Fruit fly (Drosophila melanogaster) whole organism: ENCODE measurements around the gene Lectin-galC1.

Source experiments
- CG8478 ChIP-seq: fragments of >200 bp; optimal IDR thresholded peaks from 2 replicates; lab custom pipeline; 2018; ENCODE audit warnings: inconsistent platforms
- Dll ChIP-seq: fragments of >200 bp; optimal IDR thresholded peaks from 2 replicates; lab custom pipeline; 2017
- EcR ChIP-seq, 2 experiments: fragments of >200 bp; optimal IDR thresholded peaks; 2 replicates each; lab custom pipeline; 2017; ENCODE audit warnings: missing biosample characterization in 2 of 2, missing genetic modification characterization in 2 of 2, missing genetic modification reagents in 2 of 2
- pan ChIP-seq: fragments of >200 bp; optimal IDR thresholded peaks from 2 replicates; lab custom pipeline; 2017
- psq ChIP-seq: fragments of >200 bp; optimal IDR thresholded peaks from 2 replicates; lab custom pipeline; 2017
- usp ChIP-seq: fragments of >200 bp; optimal IDR thresholded peaks from 2 replicates; lab custom pipeline; 2017; ENCODE audit warnings: missing biosample characterization, missing genetic modification characterization, mixed read lengths

Lectin-galC1 gene

dm6 chr2L:19414233-19414749 is 3.0 kb upstream of the Lectin-galC1 start:
- TF ChIP-seq usp = no peak
- no peak for TF ChIP-seq pan (lab: Kevin White, UChicago)
- TF ChIP-seq Dll (lab: Kevin White, UChicago) = no peak
- no peak for TF ChIP-seq CG8478 (lab: Kevin White, UChicago)
- no peak for TF ChIP-seq psq (lab: Kevin White, UChicago)

DNA sequence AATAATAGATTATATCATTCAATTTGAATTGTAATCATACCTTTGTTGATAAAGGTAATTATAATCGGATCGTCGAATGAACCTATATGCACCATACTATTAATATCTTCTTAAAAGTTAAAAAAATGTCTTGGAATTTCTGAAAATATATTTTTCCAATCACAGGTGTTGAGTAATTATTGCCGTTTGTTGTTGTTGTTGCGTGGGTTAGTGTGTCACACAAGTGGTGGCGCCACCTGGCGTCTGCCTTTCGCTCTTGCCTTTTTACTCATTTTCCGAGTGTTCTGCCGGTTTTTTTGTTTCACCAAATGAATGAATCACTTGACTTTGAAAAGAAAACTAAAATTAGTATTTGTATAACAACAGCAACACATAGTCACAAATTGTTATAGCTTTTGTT is 2.1 kb upstream of the Lectin-galC1 start:
- TF ChIP-seq usp (no peak), EcR (GFP tag; optimal IDR thresholded peaks at IDR 0.05; lab: Kevin White, UChicago) (no peak), CG8478 (lab: Kevin White, UChicago) (no peak)

DNA sequence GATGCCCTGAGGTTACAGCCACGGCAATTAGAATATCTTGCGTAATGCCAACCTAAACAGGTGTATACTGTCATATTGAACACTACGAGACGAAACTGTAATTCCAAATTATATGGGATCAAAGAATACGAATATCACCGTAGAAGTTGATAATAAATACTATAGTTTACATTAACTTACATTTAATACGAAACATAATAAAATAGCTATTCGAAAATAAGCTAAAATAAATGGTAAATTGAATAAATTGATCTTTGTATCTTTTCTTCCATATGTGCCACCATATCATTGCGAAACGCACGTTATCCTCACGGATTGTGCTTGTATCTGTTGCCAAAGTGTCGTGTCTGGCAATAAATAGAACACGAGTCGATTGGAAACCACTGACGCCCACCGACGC is 1.4 kb upstream of the Lectin-galC1 start:
- TF ChIP-seq pan (lab: Kevin White, UChicago) (no peak), CG8478 (lab: Kevin White, UChicago) (no peak), usp (no peak), psq (lab: Kevin White, UChicago) (no peak)

DNA sequence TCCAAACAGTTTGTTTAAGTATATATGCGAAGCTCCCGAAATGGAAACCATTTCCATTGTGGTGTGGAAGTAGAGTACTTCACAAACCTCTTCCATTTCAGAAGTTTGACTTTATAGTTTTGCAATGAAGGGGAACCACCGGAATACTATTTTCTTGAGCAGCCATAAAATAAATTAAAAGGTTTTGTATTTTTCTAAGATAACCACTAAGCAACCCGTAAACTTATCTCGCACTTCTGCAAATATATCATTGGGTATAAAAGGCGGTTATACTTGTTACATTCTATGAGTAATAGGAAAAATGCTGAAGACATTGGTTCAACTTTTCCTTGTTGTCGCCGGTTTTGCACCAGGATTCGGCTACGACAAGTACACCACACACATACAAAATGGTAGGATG is 770 bp downstream of the Lectin-galC1 start, which contains the start of gene lectin-37Da:
TSS of gene lectin-37Da (plus strand) at position 301 of the 400 bp plus-strand sequence.
- TF ChIP-seq EcR (GFP tag; optimal IDR thresholded peaks at IDR 0.05; lab: Kevin White, UChicago) = no peak

DNA sequence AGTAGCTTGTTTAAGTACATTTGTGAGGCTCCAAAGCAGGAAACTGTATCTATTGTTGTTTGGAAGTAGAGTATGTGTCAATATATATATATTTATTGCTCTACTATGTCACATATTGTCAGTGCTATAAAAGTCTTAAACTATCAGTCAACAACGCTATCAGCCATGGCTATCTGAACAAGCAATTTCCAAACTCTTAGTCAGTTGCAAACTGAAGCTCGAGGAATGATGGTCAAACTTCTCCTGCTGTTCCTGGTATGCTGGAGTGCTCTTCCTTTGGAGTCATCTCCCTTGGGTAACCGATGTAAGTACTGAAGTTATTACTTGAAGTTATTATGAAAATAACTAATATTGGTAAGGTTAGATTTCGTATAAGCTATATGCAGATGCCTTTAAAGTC is 1.6 kb downstream of the Lectin-galC1 start, which contains the start of gene lectin-37Db:
TSS of gene lectin-37Db (plus strand) at position 204 of the 400 bp plus-strand sequence.
- TF ChIP-seq Dll (lab: Kevin White, UChicago) (no peak), CG8478 (lab: Kevin White, UChicago) (no peak), EcR (GFP tag; optimal IDR thresholded peaks at IDR 0.05; lab: Kevin White, UChicago) (no peak), usp (no peak), psq (lab: Kevin White, UChicago) (no peak), pan (lab: Kevin White, UChicago) (no peak)

DNA sequence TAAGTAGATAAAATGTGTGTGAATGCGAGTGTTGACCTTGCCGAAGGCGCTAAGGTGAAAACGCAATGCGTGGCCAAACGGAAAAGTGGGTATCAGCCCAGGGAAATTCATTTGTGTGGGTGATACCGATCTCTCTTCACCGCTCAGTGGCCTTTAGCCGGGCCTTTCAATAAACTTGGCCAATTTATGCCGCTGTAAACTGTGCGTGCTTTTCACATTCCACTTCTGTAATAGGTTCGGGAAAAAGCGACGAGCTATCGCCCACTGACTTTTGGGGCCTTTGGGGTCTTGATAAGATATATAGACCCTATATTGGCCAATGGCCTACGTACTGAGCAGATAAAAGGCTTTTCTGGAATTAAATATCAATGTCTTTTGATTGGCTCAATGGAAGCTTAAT is 4.3 kb downstream of the Lectin-galC1 start:
- no peak for TF ChIP-seq usp
- TF ChIP-seq CG8478 (lab: Kevin White, UChicago) = no peak
- no peak for TF ChIP-seq pan (lab: Kevin White, UChicago)
- no peak for TF ChIP-seq Dll (lab: Kevin White, UChicago)
- no peak for TF ChIP-seq EcR (GFP tag; optimal IDR thresholded peaks at IDR 0.05; lab: Kevin White, UChicago)

dm6 chr2L:19422642-19423041 is 5.4 kb downstream of the Lectin-galC1 start:
- TF ChIP-seq Dll (lab: Kevin White, UChicago) (no peak), psq (lab: Kevin White, UChicago) (no peak), pan (lab: Kevin White, UChicago) (no peak), usp (no peak), EcR (GFP tag; optimal IDR thresholded peaks at IDR 0.05; lab: Kevin White, UChicago) (no peak), CG8478 (lab: Kevin White, UChicago) (no peak)

- no peak for TF ChIP-seq CG8478 (lab: Kevin White, UChicago)
- no peak for TF ChIP-seq psq (lab: Kevin White, UChicago)
- TF ChIP-seq pan (lab: Kevin White, UChicago) = no peak
- no peak for TF ChIP-seq EcR (GFP tag; optimal IDR thresholded peaks at IDR 0.05; lab: Kevin White, UChicago)
- TF ChIP-seq usp = no peak
- TF ChIP-seq Dll (lab: Kevin White, UChicago) = no peak
These were observed 6.3 kb downstream of the Lectin-galC1 start, which contains the start of the genes Alp12 and CG13085 for dm6 chr2L:19423467-19424122. Alp12 (plus strand) TSS chr2L:19424050. CG13085 (plus strand) TSS chr2L:19424050.

DNA sequence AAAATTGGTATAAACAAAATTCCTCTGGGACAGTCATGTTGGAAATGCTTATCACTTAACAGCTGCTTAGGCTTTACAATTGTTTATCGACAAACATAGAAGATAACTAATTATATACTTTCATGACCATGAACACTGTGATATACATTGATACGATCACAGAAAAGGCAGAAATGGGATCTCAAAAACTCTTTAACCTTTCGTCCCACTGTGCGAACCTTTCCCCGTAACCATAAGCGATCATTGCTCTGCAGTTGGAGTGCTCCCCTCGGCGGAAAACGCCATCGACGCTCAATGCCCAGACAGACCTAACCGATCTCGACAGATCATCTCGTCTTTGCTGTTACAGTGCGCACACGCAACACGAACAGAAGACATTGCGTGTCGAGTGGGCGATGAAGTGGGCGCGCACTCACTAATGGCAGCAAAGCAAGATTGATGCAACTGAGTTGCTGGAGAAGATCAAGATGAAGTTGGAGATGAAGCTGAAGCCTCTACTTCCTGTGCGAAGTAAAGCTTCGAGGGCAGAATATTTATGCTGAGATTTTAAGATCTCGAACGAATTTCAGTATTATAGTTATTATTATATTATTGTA is 7.2 kb downstream of the Lectin-galC1 start:
- TF ChIP-seq usp (no peak), CG8478 (lab: Kevin White, UChicago) (no peak), pan (lab: Kevin White, UChicago) (no peak), EcR (GFP tag; optimal IDR thresholded peaks at IDR 0.05; lab: Kevin White, UChicago) (no peak), psq (lab: Kevin White, UChicago) (no peak), Dll (lab: Kevin White, UChicago) (no peak)

dm6 chr2L:19425105-19425504 is 7.9 kb downstream of the Lectin-galC1 start:
- TF ChIP-seq pan (lab: Kevin White, UChicago) (no peak), psq (lab: Kevin White, UChicago) (no peak), Dll (lab: Kevin White, UChicago) (no peak), CG8478 (lab: Kevin White, UChicago) (no peak), usp (no peak), EcR (GFP tag; optimal IDR thresholded peaks at IDR 0.05; lab: Kevin White, UChicago) (no peak)

dm6 chr2L:19425765-19426329 is 8.6 kb downstream of the Lectin-galC1 start:
- TF ChIP-seq pan (lab: Kevin White, UChicago) (peak; percentile 53), EcR (GFP tag; optimal IDR thresholded peaks at IDR 0.05; lab: Kevin White, UChicago) (no peak), Dll (lab: Kevin White, UChicago) (no peak), usp (no peak), psq (lab: Kevin White, UChicago) (no peak), CG8478 (lab: Kevin White, UChicago) (no peak)

DNA sequence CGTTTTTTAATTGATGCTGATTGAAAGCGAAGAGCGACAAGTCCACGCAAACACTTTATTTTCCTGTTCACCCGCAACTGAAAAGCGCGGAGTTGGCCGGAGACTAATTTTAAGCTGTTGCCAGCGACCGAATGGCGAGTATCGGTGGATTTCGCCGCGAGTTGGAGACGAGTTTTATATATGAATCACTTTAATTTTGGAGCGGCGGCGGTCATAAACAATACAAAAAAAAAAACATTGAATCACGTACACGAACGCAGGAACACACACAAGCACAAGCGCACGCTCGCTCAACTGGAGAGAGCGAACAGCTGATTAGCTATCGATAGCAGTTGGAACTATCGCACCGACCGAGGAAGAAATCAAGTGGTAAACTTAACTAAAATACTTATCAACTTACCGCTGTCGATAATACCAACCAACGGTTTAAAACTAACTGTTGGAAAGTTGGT is 9.1 kb downstream of the Lectin-galC1 start, which contains the start of gene Pax:
TSS of gene Pax (minus strand) at position 267 of the 452 bp plus-strand sequence.
- TF ChIP-seq CG8478 (lab: Kevin White, UChicago) (no peak), Dll (lab: Kevin White, UChicago) (peak; percentile 3)
